Fruit fly (Drosophila melanogaster): Measurements from ENCODE around the gene Dys.

The Dys gene

DNA sequence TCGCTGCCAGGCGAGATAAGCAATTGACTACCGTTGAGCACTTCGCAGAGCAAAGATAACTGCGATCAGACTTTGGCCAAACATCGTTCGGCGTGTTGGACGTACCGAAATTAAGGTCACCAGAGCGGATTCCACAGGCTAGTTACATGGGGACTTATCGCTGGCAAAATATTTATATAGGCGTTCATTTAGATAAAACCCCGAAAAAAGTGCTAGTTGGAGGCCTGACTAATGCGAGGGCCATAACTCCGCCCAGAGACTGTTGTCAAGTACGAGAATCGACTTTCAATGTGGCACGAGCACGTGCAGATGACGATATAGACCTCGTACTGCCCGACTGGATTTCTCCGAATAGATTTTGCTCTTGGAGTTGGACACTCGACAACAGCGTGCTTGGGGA lies 159.0 kb downstream of the Dys start (continued):
- TF ChIP-seq gem (tag; optimal IDR thresholded peaks at IDR 0.05), result no peak
- TF ChIP-seq CG7786 (GFP tag; optimal IDR thresholded peaks at IDR 0.05), result no peak
- peak; percentile 47 for TF ChIP-seq CG12769 (tag; optimal IDR thresholded peaks at IDR 0.05)
- no peak for TF ChIP-seq row (GFP tag; IDR thresholded peaks at IDR 0.05)
- TF ChIP-seq mirr (GFP tag; optimal IDR thresholded peaks at IDR 0.05), result peak; percentile 82
- no peak for TF ChIP-seq emc (GFP tag; optimal IDR thresholded peaks at IDR 0.05)
- TF ChIP-seq lilli (GFP tag; optimal IDR thresholded peaks at IDR 0.05), result no peak
- TF ChIP-seq vvl (GFP tag; IDR thresholded peaks at IDR 0.05), result 0 out of 2 replicates have a peak, but pooled peaks have one; percentile 10
- no peak for TF ChIP-seq cg (GFP tag; optimal IDR thresholded peaks at IDR 0.05)
- TF ChIP-seq shn (GFP tag; optimal IDR thresholded peaks at IDR 0.05), result no peak
- TF ChIP-seq CG2199 (GFP tag; IDR thresholded peaks at IDR 0.05), result 0 out of 3 replicates have a peak, but pooled peaks have one; percentile 44
- TF ChIP-seq sd (tag; optimal IDR thresholded peaks at IDR 0.05), result peak; percentile 86
- TF ChIP-seq CG16813 (GFP tag; IDR thresholded peaks at IDR 0.05; ENCODE audit: partially characterized antibody), result no peak
- TF ChIP-seq sug (tag; optimal IDR thresholded peaks at IDR 0.05), result peak; percentile 52
- TF ChIP-seq Med (GFP tag), result peak; percentile 80
- no peak for TF ChIP-seq sqz (GFP tag; optimal IDR thresholded peaks at IDR 0.05)
- no peak for TF ChIP-seq CG2712 (tag; optimal IDR thresholded peaks at IDR 0.05)
- TF ChIP-seq dmrt11E (tag; optimal IDR thresholded peaks at IDR 0.05), result no peak
- TF ChIP-seq Camta (GFP tag; optimal IDR thresholded peaks at IDR 0.05), result no peak

DNA sequence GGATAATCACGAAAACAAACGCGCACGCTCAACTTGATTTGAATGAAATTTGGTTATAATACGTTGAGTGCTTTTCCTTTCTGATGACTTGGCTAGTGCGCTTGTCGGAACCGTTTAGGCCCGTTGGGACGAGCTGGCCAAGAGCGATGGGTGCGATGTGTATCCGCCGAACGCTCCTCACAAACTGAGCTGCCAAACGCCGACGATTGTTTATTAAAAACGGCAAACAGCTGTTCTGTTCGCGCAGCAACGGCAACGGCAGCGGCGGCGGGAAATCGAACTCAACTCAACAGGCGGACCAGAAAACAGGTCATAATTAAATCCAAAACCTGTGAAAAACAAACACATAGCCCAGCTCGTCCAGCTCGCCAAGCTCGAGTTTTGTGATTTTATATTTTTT lies 160.1 kb downstream of the Dys start:
- peak; percentile 10 for TF ChIP-seq Nf-YC (tag; optimal IDR thresholded peaks at IDR 0.05)
- peak; percentile 5; the same call in 1 of the 3 replicates for TF ChIP-seq dysf (GFP tag; IDR thresholded peaks at IDR 0.05)
- no peak for TF ChIP-seq cg (GFP tag; optimal IDR thresholded peaks at IDR 0.05)
- TF ChIP-seq Atf6 (GFP tag; IDR thresholded peaks at IDR 0.05), result 0 out of 2 replicates have a peak, but pooled peaks have one; percentile 14
- 0 out of 3 replicates have a peak, but pooled peaks have one; percentile 27 for TF ChIP-seq zfh1 (GFP tag; IDR thresholded peaks at IDR 0.05)
- TF ChIP-seq Rfx (GFP tag; IDR thresholded peaks at IDR 0.05), result peak; percentile 22; the same call in 1 of the 2 replicates
- no peak for TF ChIP-seq Abd-B (GFP tag; optimal IDR thresholded peaks at IDR 0.05)
- 0 out of 2 replicates have a peak, but pooled peaks have one; percentile 12 for TF ChIP-seq MBD-R2 (GFP tag; IDR thresholded peaks at IDR 0.05)
- peak; percentile 39 for TF ChIP-seq oc (tag; optimal IDR thresholded peaks at IDR 0.05)
- peak; percentile 14 for TF ChIP-seq cwo (GFP tag; optimal IDR thresholded peaks at IDR 0.05)
- TF ChIP-seq mirr (GFP tag; optimal IDR thresholded peaks at IDR 0.05), result peak; percentile 54
- TF ChIP-seq kni (GFP tag; optimal IDR thresholded peaks at IDR 0.05), result no peak
- TF ChIP-seq CG34422 (GFP tag; IDR thresholded peaks at IDR 0.05), result peak; percentile 74; the same call in 1 of the 3 replicates
- TF ChIP-seq CG4820 (GFP tag; optimal IDR thresholded peaks at IDR 0.05), result no peak
- peak; percentile 38 for TF ChIP-seq CG6854 (GFP tag; optimal IDR thresholded peaks at IDR 0.05)
- TF ChIP-seq jing (GFP tag; optimal IDR thresholded peaks at IDR 0.05), result no peak
- TF ChIP-seq Deaf1 (tag; optimal IDR thresholded peaks at IDR 0.05), result peak; percentile 62
- TF ChIP-seq sob (GFP tag; IDR thresholded peaks at IDR 0.05), result peak; percentile 20; the same call in 1 of the 2 replicates
- 0 out of 2 replicates have a peak, but pooled peaks have one; percentile 33 for TF ChIP-seq CG14441 (GFP tag; IDR thresholded peaks at IDR 0.05)
- peak; percentile 37 for TF ChIP-seq Meics (GFP tag; optimal IDR thresholded peaks at IDR 0.05)
- no peak for TF ChIP-seq Drgx (GFP tag; IDR thresholded peaks at IDR 0.05)
- TF ChIP-seq sr (GFP tag; IDR thresholded peaks at IDR 0.05), result peak; percentile 12; the same call in 1 of the 3 replicates
- no peak for TF ChIP-seq pho (GFP tag; optimal IDR thresholded peaks at IDR 0.05)
- peak; percentile 63; the same call in 1 of the 2 replicates for TF ChIP-seq Adf1 (GFP tag; IDR thresholded peaks at IDR 0.05)
- TF ChIP-seq schlank (tag; optimal IDR thresholded peaks at IDR 0.05), result peak; percentile 5
- TF ChIP-seq br (optimal IDR thresholded peaks at IDR 0.05), result no peak
- TF ChIP-seq CG12219 (GFP tag; optimal IDR thresholded peaks at IDR 0.05), result no peak
- TF ChIP-seq CG3163 (GFP tag; optimal IDR thresholded peaks at IDR 0.05), result no peak
- TF ChIP-seq CG12769 (tag; optimal IDR thresholded peaks at IDR 0.05), result peak; percentile 89
- peak; percentile 32 for TF ChIP-seq Fer1 (GFP tag; optimal IDR thresholded peaks at IDR 0.05)
- TF ChIP-seq nau (GFP tag; optimal IDR thresholded peaks at IDR 0.05), result peak; percentile 36
- TF ChIP-seq sug (tag; optimal IDR thresholded peaks at IDR 0.05), result peak; percentile 31
- 0 out of 2 replicates have a peak, but pooled peaks have one; percentile 5 for TF ChIP-seq onecut (GFP tag; IDR thresholded peaks at IDR 0.05)
- peak; percentile 32; the same call in 1 of the 2 replicates for TF ChIP-seq bbx (GFP tag; IDR thresholded peaks at IDR 0.05; ENCODE audit: partially characterized antibody)
- peak; percentile 90 for TF ChIP-seq CG10543 (GFP tag; optimal IDR thresholded peaks at IDR 0.05)
